Fruit fly (Drosophila melanogaster): ENCODE measurements around the gene CG42847.

CG42847 gene

dm6 chr2L:9459372-9460091 is 31.9 kb downstream of the CG42847 start:
- peak; percentile 32 for TF ChIP-seq noc (tag; optimal IDR thresholded peaks at IDR 0.05)

- no peak for TF ChIP-seq noc (tag; optimal IDR thresholded peaks at IDR 0.05)
These were observed 32.4 kb downstream of the CG42847 start for dm6 chr2L:9460092-9460473.

- no peak for TF ChIP-seq noc (tag; optimal IDR thresholded peaks at IDR 0.05)
These were observed 36.9 kb downstream of the CG42847 start for dm6 chr2L:9464455-9465063.

dm6 chr2L:9467392-9467791 is 39.7 kb downstream of the CG42847 start:
- TF ChIP-seq noc (tag; optimal IDR thresholded peaks at IDR 0.05) = no peak

Measured in whole organism, larva.